Worm (Caenorhabditis elegans) whole organism, early embryonic: ENCODE data around the gene Y57A10C.10.
"Not testable (repeated sequence)": the region's sequence is repeated elsewhere in the genome, so short reads cannot be mapped to it uniquely, and the experiment has no call there.

ENCODE experiments used
- B0310.2 ChIP-seq: sonication (generic microtip); optimal IDR thresholded peaks from 2 replicates; lab custom pipeline; 2016; ENCODE audit warnings: mild to moderate bottlenecking, missing genetic modification characterization, missing compliant biosample characterization
- F13C5.2 ChIP-seq: sonication (generic microtip); optimal IDR thresholded peaks from 2 replicates; lab custom pipeline; 2017; ENCODE audit warnings: mild to moderate bottlenecking, missing genetic modification characterization, inconsistent platforms, missing compliant biosample characterization
- aly-1 ChIP-seq: sonication (generic microtip); optimal IDR thresholded peaks from 2 replicates; lab custom pipeline; 2016; ENCODE audit warnings: missing genetic modification characterization, missing compliant biosample characterization
- ama-1 ChIP-seq: fragments of 150-350 bp; optimal IDR thresholded peaks from 2 replicates; lab custom pipeline; 2014
- ceh-13 ChIP-seq: fragments of 200-800 bp; sonication (Bioruptor generic); optimal IDR thresholded peaks from 2 replicates; lab custom pipeline; 2018; ENCODE audit warnings: mild to moderate bottlenecking, missing genetic modification characterization, missing compliant biosample characterization
- ceh-36 ChIP-seq: sonication (generic microtip); optimal IDR thresholded peaks from 2 replicates; lab custom pipeline; 2016; ENCODE audit warnings: missing genetic modification characterization, inconsistent platforms, missing compliant biosample characterization
- ets-7 ChIP-seq: sonication (generic microtip); optimal IDR thresholded peaks from 2 replicates; lab custom pipeline; 2016; ENCODE audit warnings: missing genotype, missing genetic modification characterization, missing compliant biosample characterization
- flt-1 ChIP-seq: fragments of 200-800 bp; sonication (Bioruptor generic); IDR thresholded peaks from 2 replicates; pipeline ENCODE4 v1.3.6; 2022; ENCODE audit warnings: missing genetic modification characterization, missing compliant biosample characterization
- hmbx-1 ChIP-seq: sonication (generic microtip); optimal IDR thresholded peaks from 2 replicates; lab custom pipeline; 2016; ENCODE audit warnings: mild to moderate bottlenecking, missing genetic modification characterization, missing compliant biosample characterization
- hmg-4 ChIP-seq: fragments of 200-800 bp; sonication (Bioruptor generic); optimal IDR thresholded peaks from 2 replicates; lab custom pipeline; 2018; ENCODE audit warnings: mild to moderate bottlenecking, missing genetic modification characterization, missing compliant biosample characterization
- hnd-1 ChIP-seq: sonication (generic microtip); optimal IDR thresholded peaks from 2 replicates; lab custom pipeline; 2016; ENCODE audit warnings: missing genetic modification characterization, missing compliant biosample characterization
- pes-1 ChIP-seq: fragments of 200-800 bp; sonication (Bioruptor generic); IDR thresholded peaks from 2 replicates; pipeline ENCODE4 v1.3.6; 2022; ENCODE audit warnings: missing genetic modification reagents, missing genetic modification characterization, missing compliant biosample characterization
- scrt-1 ChIP-seq: fragments of 200-800 bp; sonication (Bioruptor generic); IDR thresholded peaks from 2 replicates; pipeline ENCODE4 v1.3.6; 2022; ENCODE audit warnings: missing genetic modification characterization, missing compliant biosample characterization
- sea-1 ChIP-seq: fragments of 200-800 bp; sonication (Bioruptor generic); conservative IDR thresholded peaks from 2 replicates; pipeline ENCODE4 v1.3.6; 2022; ENCODE audit warnings: missing genetic modification characterization, missing compliant biosample characterization
- tbx-11 ChIP-seq: fragments of 200-800 bp; sonication (Bioruptor generic); IDR thresholded peaks from 2 replicates; pipeline ENCODE4 v1.3.6; 2022; ENCODE audit warnings: missing genetic modification characterization, missing compliant biosample characterization
- tbx-37 ChIP-seq: fragments of 200-800 bp; sonication (Bioruptor generic); conservative IDR thresholded peaks from 2 replicates; pipeline ENCODE4 v1.3.6; 2022; ENCODE audit warnings: missing genetic modification reagents, missing genetic modification characterization, missing compliant biosample characterization
- tra-4 ChIP-seq: sonication (generic microtip); optimal IDR thresholded peaks from 2 replicates; lab custom pipeline; 2017; ENCODE audit warnings: missing genetic modification characterization, missing compliant biosample characterization

Y57A10C.10 gene

ce11 chrII:12441164-12441563 lies at the start of gene Y57A10C.10:
Gene Y57A10C.10, minus strand, starts transcription at chrII:12441264.
- not testable (repeated sequence) for TF ChIP-seq hmg-4; hnd-1 (tag; lab: Kevin White, UChicago); ceh-13

- TF ChIP-seq hmg-4 = no peak
- TF ChIP-seq hmbx-1 (tag; lab: Kevin White, UChicago) = no peak
- TF ChIP-seq sea-1 (GFP tag; lab: Robert Waterston, UW) = no peak
- TF ChIP-seq tbx-37 (GFP tag; lab: Robert Waterston, UW) = no peak
- TF ChIP-seq ceh-36 (tag; lab: Kevin White, UChicago) = no peak
- TF ChIP-seq F13C5.2 (tag; lab: Kevin White, UChicago) = no peak
- TF ChIP-seq ama-1 (lab: Kevin White, UChicago) = no peak
- no peak for TF ChIP-seq tra-4 (tag; lab: Kevin White, UChicago)
- TF ChIP-seq tbx-11 (GFP tag; lab: Robert Waterston, UW) = no peak
- TF ChIP-seq scrt-1 (GFP tag; lab: Robert Waterston, UW) = no peak
- TF ChIP-seq B0310.2 = no peak
- TF ChIP-seq aly-1 (tag; lab: Kevin White, UChicago) = no peak
- TF ChIP-seq pes-1 (GFP tag; lab: Robert Waterston, UW) = no peak
- TF ChIP-seq ceh-13 = no peak
- TF ChIP-seq ets-7 = no peak
- no peak for TF ChIP-seq hnd-1 (tag; lab: Kevin White, UChicago)
- no peak for TF ChIP-seq flt-1
These were observed 48.8 kb upstream of the Y57A10C.10 start, which contains the start of gene T21B4.15 for ce11 chrII:12489903-12490302. Gene T21B4.15, plus strand, starts transcription at chrII:12490203.

- TF ChIP-seq F13C5.2 (tag; lab: Kevin White, UChicago) (no peak), B0310.2 (no peak), aly-1 (tag; lab: Kevin White, UChicago) (no peak), tbx-37 (GFP tag; lab: Robert Waterston, UW) (no peak), sea-1 (GFP tag; lab: Robert Waterston, UW) (no peak), ets-7 (no peak), tra-4 (tag; lab: Kevin White, UChicago) (no peak), flt-1 (no peak), ama-1 (lab: Kevin White, UChicago) (no peak), hmbx-1 (tag; lab: Kevin White, UChicago) (no peak)
These were observed 47.7 kb upstream of the Y57A10C.10 start for ce11 chrII:12488810-12489209.

- TF ChIP-seq ceh-13 = no peak
- no peak for TF ChIP-seq tra-4 (tag; lab: Kevin White, UChicago)
- no peak for TF ChIP-seq F13C5.2 (tag; lab: Kevin White, UChicago)
- no peak for TF ChIP-seq hnd-1 (tag; lab: Kevin White, UChicago)
- TF ChIP-seq aly-1 (tag; lab: Kevin White, UChicago) = no peak
- no peak for TF ChIP-seq scrt-1 (GFP tag; lab: Robert Waterston, UW)
- no peak for TF ChIP-seq B0310.2
- TF ChIP-seq flt-1 = no peak
- TF ChIP-seq sea-1 (GFP tag; lab: Robert Waterston, UW) = no peak
- no peak for TF ChIP-seq ama-1 (lab: Kevin White, UChicago)
- TF ChIP-seq tbx-37 (GFP tag; lab: Robert Waterston, UW) = no peak
- TF ChIP-seq hmg-4 = no peak
- TF ChIP-seq hmbx-1 (tag; lab: Kevin White, UChicago) = no peak
- no peak for TF ChIP-seq tbx-11 (GFP tag; lab: Robert Waterston, UW)
- TF ChIP-seq ceh-36 (tag; lab: Kevin White, UChicago) = no peak
- TF ChIP-seq pes-1 (GFP tag; lab: Robert Waterston, UW) = no peak
- TF ChIP-seq ets-7 = no peak
These were observed 44.0 kb upstream of the Y57A10C.10 start, which contains the start of gene F15A4.10 for ce11 chrII:12485060-12485459. Gene F15A4.10, minus strand, starts transcription at chrII:12485160.

- TF ChIP-seq ets-7 (no peak), B0310.2 (no peak), tbx-11 (GFP tag; lab: Robert Waterston, UW) (no peak), sea-1 (GFP tag; lab: Robert Waterston, UW) (no peak), flt-1 (no peak), ceh-36 (tag; lab: Kevin White, UChicago) (no peak), aly-1 (tag; lab: Kevin White, UChicago) (no peak), hnd-1 (tag; lab: Kevin White, UChicago) (no peak)
These were observed 41.6 kb upstream of the Y57A10C.10 start, which contains the start of gene fbxb-102 for ce11 chrII:12482622-12483021. Gene fbxb-102, plus strand, starts transcription at chrII:12482922.

ce11 chrII:12481645-12482044 lies 40.6 kb upstream of the Y57A10C.10 start:
- TF ChIP-seq ceh-36 (tag; lab: Kevin White, UChicago) (no peak), scrt-1 (GFP tag; lab: Robert Waterston, UW) (no peak), ama-1 (lab: Kevin White, UChicago) (no peak), B0310.2 (no peak), hmbx-1 (tag; lab: Kevin White, UChicago) (no peak), ceh-13 (no peak), tra-4 (tag; lab: Kevin White, UChicago) (no peak), hmg-4 (no peak), ets-7 (no peak), aly-1 (tag; lab: Kevin White, UChicago) (no peak), flt-1 (no peak), tbx-11 (GFP tag; lab: Robert Waterston, UW) (no peak)

- TF ChIP-seq flt-1 = no peak
These were observed 39.7 kb upstream of the Y57A10C.10 start, which contains the start of gene arrd-9 for ce11 chrII:12480811-12481210. Gene arrd-9, minus strand, starts transcription at chrII:12480911.

ce11 chrII:12473406-12473805 lies 32.3 kb upstream of the Y57A10C.10 start, which contains the start of gene srg-17:
Gene srg-17, plus strand, starts transcription at chrII:12473706.
- TF ChIP-seq B0310.2 (no peak), flt-1 (no peak), tra-4 (tag; lab: Kevin White, UChicago) (no peak), ama-1 (lab: Kevin White, UChicago) (no peak), hnd-1 (tag; lab: Kevin White, UChicago) (no peak), hmbx-1 (tag; lab: Kevin White, UChicago) (no peak), sea-1 (GFP tag; lab: Robert Waterston, UW) (no peak), ets-7 (no peak)
